Worm (Caenorhabditis elegans): ENCODE data around the gene cbn-1.

The cbn-1 gene

DNA sequence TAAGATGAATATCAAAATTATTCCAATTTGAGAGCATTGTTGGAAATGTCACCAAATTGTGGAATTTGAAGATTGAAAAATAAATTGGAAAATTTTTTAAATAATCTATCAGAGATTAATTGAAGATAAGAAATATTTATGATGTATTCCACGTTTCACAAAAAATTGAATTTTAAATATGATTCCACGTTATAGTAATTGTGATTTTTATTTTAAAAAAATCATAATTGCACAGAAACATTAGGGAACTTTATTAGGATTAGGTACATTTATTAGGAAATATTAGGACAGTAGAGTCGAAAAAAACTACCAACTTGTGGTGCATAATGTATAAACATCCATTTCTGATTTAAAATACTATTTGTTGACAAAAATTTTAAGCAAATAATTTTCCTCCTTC, 37.7 kb downstream of the cbn-1 start, which contains the start of gene B0432.11:
Gene B0432.11, minus strand, starts transcription at position 101 of the 400 bp plus-strand sequence.
- no peak for TF ChIP-seq scrt-1 (GFP tag; IDR thresholded peaks at IDR 0.05)
- no peak for TF ChIP-seq hmbx-1 (tag; optimal IDR thresholded peaks at IDR 0.05)
- TF ChIP-seq ets-7 (tag; optimal IDR thresholded peaks at IDR 0.05): no peak
- no peak for TF ChIP-seq tbx-11 (GFP tag; IDR thresholded peaks at IDR 0.05)
- no peak for TF ChIP-seq aly-1 (tag; optimal IDR thresholded peaks at IDR 0.05)

DNA sequence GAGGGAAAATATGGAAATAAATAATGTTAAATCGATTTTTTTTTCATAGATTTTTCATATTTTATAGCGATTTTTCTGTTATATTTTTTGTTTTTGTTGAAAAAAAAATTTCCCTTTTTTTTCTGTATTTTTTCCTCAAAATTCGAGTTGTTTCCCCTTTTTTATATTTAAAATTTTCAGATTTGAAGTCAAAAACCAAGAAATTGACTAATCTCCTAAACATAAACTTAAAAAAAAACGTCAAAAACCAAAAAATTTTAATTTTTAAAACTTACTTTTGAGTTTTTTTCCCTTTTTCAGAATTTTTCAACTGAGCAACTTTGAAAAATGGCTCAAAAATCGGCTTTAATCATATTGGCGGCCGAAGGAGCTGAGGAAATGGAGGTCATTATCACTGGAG, 42.0 kb downstream of the cbn-1 start, which contains the start of gene djr-1.1:
Gene djr-1.1, plus strand, starts transcription at position 301 of the 400 bp plus-strand sequence.
- TF ChIP-seq ama-1 (optimal IDR thresholded peaks at IDR 0.05): no peak
- TF ChIP-seq scrt-1 (GFP tag; IDR thresholded peaks at IDR 0.05): no peak
- TF ChIP-seq tbx-11 (GFP tag; IDR thresholded peaks at IDR 0.05): no peak
- no peak for TF ChIP-seq ets-7 (tag; optimal IDR thresholded peaks at IDR 0.05)
- no peak for TF ChIP-seq B0310.2 (tag; optimal IDR thresholded peaks at IDR 0.05)
- no peak for TF ChIP-seq pes-1 (GFP tag; IDR thresholded peaks at IDR 0.05)

DNA sequence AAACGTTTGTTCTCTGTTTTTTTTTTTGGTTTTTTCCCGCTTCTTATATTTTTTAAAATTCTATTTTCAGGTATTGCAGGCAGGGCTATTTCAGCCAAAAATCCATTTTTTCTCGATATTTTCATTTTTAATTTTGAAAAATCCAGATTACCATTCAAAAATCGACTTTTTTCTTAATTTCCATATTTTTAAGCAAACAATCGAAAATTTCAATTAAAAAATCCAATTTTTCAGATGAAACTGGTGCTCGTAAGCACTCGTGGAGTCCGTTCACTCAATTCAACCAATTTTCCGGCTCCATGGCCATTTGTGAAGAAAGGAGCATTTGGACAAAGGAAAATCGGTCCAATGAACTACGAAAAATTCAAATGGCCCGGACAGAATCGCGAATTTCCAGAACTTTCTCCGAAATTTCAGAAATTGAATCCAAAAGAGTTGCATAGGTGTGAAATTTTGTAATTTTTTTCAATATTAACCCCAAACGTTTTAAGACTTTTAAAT, 43.6 kb downstream of the cbn-1 start, which contains the start of gene mrpl-41:
Gene mrpl-41, plus strand, starts transcription at position 235 of the 501 bp plus-strand sequence.
- TF ChIP-seq hmg-4 (GFP tag; optimal IDR thresholded peaks at IDR 0.05) (no peak), tbx-37 (GFP tag; conservative IDR thresholded peaks at IDR 0.05) (no peak), pes-1 (GFP tag; IDR thresholded peaks at IDR 0.05) (no peak), aly-1 (tag; optimal IDR thresholded peaks at IDR 0.05) (no peak), hnd-1 (tag; optimal IDR thresholded peaks at IDR 0.05) (no peak), scrt-1 (GFP tag; IDR thresholded peaks at IDR 0.05) (no peak)

DNA sequence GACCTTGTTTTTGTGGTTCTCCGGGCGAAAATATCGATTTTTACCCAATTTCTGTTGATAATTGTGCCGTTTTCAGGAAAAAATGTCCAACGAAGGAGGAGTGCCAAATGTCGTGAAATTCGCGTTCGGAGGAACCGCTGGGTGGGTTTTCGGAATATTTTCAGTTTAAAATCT, 45.9 kb downstream of the cbn-1 start, which contains the start of gene misc-1:
Gene misc-1, plus strand, starts transcription at position 75 of the 174 bp plus-strand sequence.
- TF ChIP-seq tbx-11 (GFP tag; IDR thresholded peaks at IDR 0.05) (no peak), aly-1 (tag; optimal IDR thresholded peaks at IDR 0.05) (no peak), scrt-1 (GFP tag; IDR thresholded peaks at IDR 0.05) (no peak), flt-1 (GFP tag; IDR thresholded peaks at IDR 0.05) (no peak), tbx-37 (GFP tag; conservative IDR thresholded peaks at IDR 0.05) (no peak), hmbx-1 (tag; optimal IDR thresholded peaks at IDR 0.05) (no peak), hmg-4 (GFP tag; optimal IDR thresholded peaks at IDR 0.05) (no peak), pes-1 (GFP tag; IDR thresholded peaks at IDR 0.05) (no peak), sea-1 (GFP tag; conservative IDR thresholded peaks at IDR 0.05) (no peak), ceh-13 (GFP tag; optimal IDR thresholded peaks at IDR 0.05) (no peak), F13C5.2 (tag; optimal IDR thresholded peaks at IDR 0.05) (no peak)

DNA sequence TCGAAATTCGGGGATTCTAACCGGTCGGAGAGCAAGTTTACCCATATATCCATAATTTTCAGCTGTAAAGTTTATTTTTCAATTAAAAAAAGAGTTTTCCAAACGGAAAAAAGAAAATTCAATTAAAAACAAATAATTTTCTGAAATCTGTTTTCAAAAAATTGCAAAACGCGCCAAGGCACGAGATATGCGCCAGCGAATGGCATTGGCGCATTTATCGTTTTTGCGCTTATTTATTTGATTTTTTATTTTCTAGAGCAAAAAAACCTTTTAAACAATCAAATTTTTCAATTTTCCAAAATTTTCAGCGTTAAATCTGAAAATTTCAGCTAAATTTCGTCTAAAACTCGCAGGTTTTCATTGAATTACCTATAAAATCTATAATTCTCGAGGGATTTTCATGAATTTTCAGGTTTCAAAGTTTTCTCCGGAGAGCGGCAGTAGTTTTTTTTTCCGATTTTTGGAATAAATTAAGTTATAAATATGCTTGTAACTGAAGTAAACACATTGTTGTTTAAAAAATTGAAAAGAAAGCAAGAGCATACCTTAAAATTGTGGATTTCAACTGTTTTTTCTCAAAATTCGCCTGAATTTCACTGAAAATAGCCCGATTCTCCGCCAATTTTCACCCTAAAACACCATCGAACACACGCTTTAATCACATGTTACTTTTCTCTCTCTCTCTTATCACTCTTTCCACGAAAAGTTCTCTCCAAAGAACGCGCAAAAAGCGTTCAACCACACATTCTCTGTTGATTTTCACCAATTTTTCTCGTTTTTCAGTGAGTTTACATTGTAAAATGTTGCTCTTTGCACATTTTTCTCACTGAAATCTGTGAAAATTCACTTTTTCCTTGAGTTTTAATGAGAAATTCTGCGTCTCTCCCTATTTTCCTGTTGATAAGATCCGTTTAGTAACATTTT, 46.4 kb downstream of the cbn-1 start, which contains the start of gene B0432.10:
Gene B0432.10, minus strand, starts transcription at position 649 of the 924 bp plus-strand sequence.
- TF ChIP-seq tbx-11 (GFP tag; IDR thresholded peaks at IDR 0.05): no peak
- no peak for TF ChIP-seq hmg-4 (GFP tag; optimal IDR thresholded peaks at IDR 0.05)
- no peak for TF ChIP-seq pes-1 (GFP tag; IDR thresholded peaks at IDR 0.05)
- no peak for TF ChIP-seq sea-1 (GFP tag; conservative IDR thresholded peaks at IDR 0.05)
- TF ChIP-seq ama-1 (optimal IDR thresholded peaks at IDR 0.05): no peak
- TF ChIP-seq tbx-37 (GFP tag; conservative IDR thresholded peaks at IDR 0.05): no peak
- no peak for TF ChIP-seq hnd-1 (tag; optimal IDR thresholded peaks at IDR 0.05)
- TF ChIP-seq aly-1 (tag; optimal IDR thresholded peaks at IDR 0.05): no peak
- no peak for TF ChIP-seq flt-1 (GFP tag; IDR thresholded peaks at IDR 0.05)

DNA sequence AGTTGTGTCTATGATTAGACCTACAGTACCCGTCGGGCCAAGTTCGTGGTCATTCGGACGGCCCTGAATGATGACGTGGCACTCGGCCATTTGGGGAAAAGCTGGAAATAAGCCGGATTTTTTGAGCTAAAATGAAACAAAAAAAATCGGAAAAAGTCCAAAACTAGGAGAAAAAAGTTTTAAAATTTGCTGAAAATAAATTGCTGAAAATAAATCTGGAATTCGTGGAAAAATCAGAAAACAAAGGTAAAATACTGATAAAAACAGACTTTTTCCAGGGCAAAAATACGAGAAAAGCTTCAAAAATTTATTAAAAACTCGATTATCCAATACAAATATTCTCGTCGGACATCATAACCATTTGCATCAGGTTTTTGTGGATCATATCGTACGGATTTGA, 48.7 kb downstream of the cbn-1 start, which contains the start of gene B0432.9:
Gene B0432.9, minus strand, starts transcription at position 101 of the 400 bp plus-strand sequence.
- TF ChIP-seq hmg-4 (GFP tag; optimal IDR thresholded peaks at IDR 0.05) (no peak), F13C5.2 (tag; optimal IDR thresholded peaks at IDR 0.05) (no peak), hnd-1 (tag; optimal IDR thresholded peaks at IDR 0.05) (no peak), pes-1 (GFP tag; IDR thresholded peaks at IDR 0.05) (no peak), ceh-13 (GFP tag; optimal IDR thresholded peaks at IDR 0.05) (no peak), tbx-11 (GFP tag; IDR thresholded peaks at IDR 0.05) (no peak), B0310.2 (tag; optimal IDR thresholded peaks at IDR 0.05) (no peak), scrt-1 (GFP tag; IDR thresholded peaks at IDR 0.05) (no peak), tra-4 (tag; optimal IDR thresholded peaks at IDR 0.05) (no peak), ets-7 (tag; optimal IDR thresholded peaks at IDR 0.05) (no peak), hmbx-1 (tag; optimal IDR thresholded peaks at IDR 0.05) (no peak), flt-1 (GFP tag; IDR thresholded peaks at IDR 0.05) (no peak), ama-1 (optimal IDR thresholded peaks at IDR 0.05) (no peak), aly-1 (tag; optimal IDR thresholded peaks at IDR 0.05) (no peak), sea-1 (GFP tag; conservative IDR thresholded peaks at IDR 0.05) (no peak), ceh-36 (tag; optimal IDR thresholded peaks at IDR 0.05) (no peak), tbx-37 (GFP tag; conservative IDR thresholded peaks at IDR 0.05) (no peak)

DNA sequence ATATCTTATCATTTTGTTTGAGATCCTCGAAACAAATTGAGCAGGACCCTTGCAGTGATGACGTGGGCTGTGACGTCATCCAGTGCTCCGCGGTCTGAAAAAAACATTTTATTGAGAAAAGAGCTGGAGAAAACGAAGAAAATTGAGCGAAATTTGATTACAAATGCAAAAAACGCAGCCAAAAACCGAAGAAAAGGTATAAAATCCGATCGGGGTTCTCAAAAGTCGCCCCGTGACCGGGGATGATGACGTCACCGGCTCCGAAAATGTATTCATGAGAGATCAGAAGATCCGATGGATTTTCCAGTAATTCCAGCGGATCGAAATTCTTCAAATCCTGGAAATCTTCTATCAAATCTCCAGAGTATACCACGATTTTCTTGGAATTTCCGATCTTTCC, 49.8 kb downstream of the cbn-1 start, which contains the start of gene trul-1:
Gene trul-1, minus strand, starts transcription at position 101 of the 400 bp plus-strand sequence.
- TF ChIP-seq scrt-1 (GFP tag; IDR thresholded peaks at IDR 0.05): no peak
- no peak for TF ChIP-seq aly-1 (tag; optimal IDR thresholded peaks at IDR 0.05)
- TF ChIP-seq hnd-1 (tag; optimal IDR thresholded peaks at IDR 0.05): no peak
- no peak for TF ChIP-seq F13C5.2 (tag; optimal IDR thresholded peaks at IDR 0.05)
- TF ChIP-seq tra-4 (tag; optimal IDR thresholded peaks at IDR 0.05): no peak
- TF ChIP-seq B0310.2 (tag; optimal IDR thresholded peaks at IDR 0.05): no peak
- no peak for TF ChIP-seq pes-1 (GFP tag; IDR thresholded peaks at IDR 0.05)
- no peak for TF ChIP-seq tbx-37 (GFP tag; conservative IDR thresholded peaks at IDR 0.05)
- TF ChIP-seq tbx-11 (GFP tag; IDR thresholded peaks at IDR 0.05): no peak
- TF ChIP-seq ceh-36 (tag; optimal IDR thresholded peaks at IDR 0.05): no peak
- no peak for TF ChIP-seq ets-7 (tag; optimal IDR thresholded peaks at IDR 0.05)
- TF ChIP-seq hmbx-1 (tag; optimal IDR thresholded peaks at IDR 0.05): no peak
- no peak for TF ChIP-seq ceh-13 (GFP tag; optimal IDR thresholded peaks at IDR 0.05)
- TF ChIP-seq hmg-4 (GFP tag; optimal IDR thresholded peaks at IDR 0.05): no peak
- no peak for TF ChIP-seq flt-1 (GFP tag; IDR thresholded peaks at IDR 0.05)
- TF ChIP-seq sea-1 (GFP tag; conservative IDR thresholded peaks at IDR 0.05): no peak
- TF ChIP-seq ama-1 (optimal IDR thresholded peaks at IDR 0.05): no peak
